Worm (Caenorhabditis elegans) whole organism, young adult: Measurements from ENCODE around the gene Y17G9A.4.

Experiments
- B0035.1 ChIP-seq: sonication (generic microtip); optimal IDR thresholded peaks from 2 replicates; lab custom pipeline; 2016; ENCODE audit warnings: missing genetic modification characterization, mild to moderate bottlenecking, missing compliant biosample characterization, missing genotype, missing genetic modification reagents
- F10E7.11 ChIP-seq: sonication (generic microtip); optimal IDR thresholded peaks from 2 replicates; lab custom pipeline; 2017; ENCODE audit warnings: mild to moderate bottlenecking, missing genetic modification characterization, moderate library complexity, missing compliant biosample characterization
- F33H1.4 ChIP-seq: fragments of 200-800 bp; sonication (Bioruptor generic); IDR thresholded peaks from 2 replicates; pipeline ENCODE4 v1.3.6; 2022; ENCODE audit warnings: missing genetic modification reagents, missing genetic modification characterization, missing compliant biosample characterization
- F37B4.10 ChIP-seq: fragments of 200-800 bp; sonication (Bioruptor generic); IDR thresholded peaks from 2 replicates; pipeline ENCODE4 v1.3.6; 2022; ENCODE audit warnings: missing genetic modification characterization, missing compliant biosample characterization
- F39B2.1 ChIP-seq: fragments of 200-800 bp; sonication (Bioruptor generic); IDR thresholded peaks from 2 replicates; pipeline ENCODE4 v1.3.6; 2022; ENCODE audit warnings: missing genetic modification reagents, missing genetic modification characterization, missing compliant biosample characterization
- F57A8.1 ChIP-seq: fragments of 200-800 bp; sonication (Bioruptor generic); optimal IDR thresholded peaks from 2 replicates; lab custom pipeline; 2018; ENCODE audit warnings: mild to moderate bottlenecking, missing genetic modification characterization, moderate library complexity, missing compliant biosample characterization
- K11D2.4 ChIP-seq: fragments of 200-800 bp; sonication (Bioruptor generic); IDR thresholded peaks from 2 replicates; pipeline ENCODE4 v1.3.6; 2022; ENCODE audit warnings: missing genetic modification reagents, missing genetic modification characterization, missing compliant biosample characterization
- T07F8.4 ChIP-seq: sonication (generic microtip); optimal IDR thresholded peaks from 2 replicates; lab custom pipeline; 2016; ENCODE audit warnings: mild to moderate bottlenecking, missing genetic modification characterization, moderate library complexity, missing compliant biosample characterization
- T26A5.8 ChIP-seq: sonication (generic microtip); optimal IDR thresholded peaks from 2 replicates; lab custom pipeline; 2016; ENCODE audit warnings: missing genetic modification characterization, missing compliant biosample characterization
- Y53F4B.3 ChIP-seq: fragments of 200-800 bp; sonication (Bioruptor generic); IDR thresholded peaks from 2 replicates; pipeline ENCODE4 v1.3.6; 2022; ENCODE audit warnings: missing genetic modification reagents, missing genetic modification characterization, missing compliant biosample characterization
- Y53G8AR.9 ChIP-seq: fragments of 200-800 bp; sonication (Bioruptor generic); conservative IDR thresholded peaks from 2 replicates; pipeline ENCODE4 v1.3.6; 2022; ENCODE audit warnings: missing genetic modification reagents, missing genetic modification characterization, missing compliant biosample characterization
- Y67H2A.10 ChIP-seq: fragments of 200-800 bp; sonication (Bioruptor generic); conservative IDR thresholded peaks from 2 replicates; pipeline ENCODE4 v1.3.6; 2022; ENCODE audit warnings: missing genetic modification reagents, missing genetic modification characterization, missing compliant biosample characterization
- Y95B8A.8 ChIP-seq: fragments of 200-800 bp; sonication (Bioruptor generic); IDR thresholded peaks from 2 replicates; pipeline ENCODE4 v1.3.6; 2022; ENCODE audit warnings: missing genetic modification reagents, missing genetic modification characterization, missing compliant biosample characterization
- akir-1 ChIP-seq: fragments of 200-800 bp; sonication (Bioruptor generic); optimal IDR thresholded peaks from 2 replicates; lab custom pipeline; 2018; ENCODE audit warnings: mild to moderate bottlenecking, missing genetic modification characterization, moderate library complexity, missing compliant biosample characterization
- aptf-3 ChIP-seq: fragments of 200-800 bp; sonication (Bioruptor generic); IDR thresholded peaks from 2 replicates; pipeline ENCODE4 v1.3.6; 2022; ENCODE audit warnings: missing genetic modification characterization, missing compliant biosample characterization
- attf-3 ChIP-seq: fragments of 200-800 bp; sonication (Bioruptor generic); conservative IDR thresholded peaks from 2 replicates; pipeline ENCODE4 v1.3.6; 2022; ENCODE audit warnings: missing genetic modification reagents, missing genetic modification characterization, missing compliant biosample characterization
- attf-5 ChIP-seq: fragments of 200-800 bp; sonication (Bioruptor generic); optimal IDR thresholded peaks from 2 replicates; lab custom pipeline; 2018; ENCODE audit warnings: mild to moderate bottlenecking, missing genetic modification characterization, missing compliant biosample characterization
- bed-1 ChIP-seq: fragments of 200-800 bp; sonication (Bioruptor generic); IDR thresholded peaks from 2 replicates; pipeline ENCODE4 v1.3.6; 2022; ENCODE audit warnings: missing genetic modification reagents, missing genetic modification characterization, missing compliant biosample characterization
- bed-2 ChIP-seq: fragments of 200-800 bp; sonication (Bioruptor generic); IDR thresholded peaks from 2 replicates; pipeline ENCODE4 v1.3.6; 2022; ENCODE audit warnings: missing genetic modification reagents, missing genetic modification characterization, missing compliant biosample characterization
- ccch-3 ChIP-seq: fragments of 200-800 bp; sonication (Bioruptor generic); optimal IDR thresholded peaks from 2 replicates; lab custom pipeline; 2018; ENCODE audit warnings: mild to moderate bottlenecking, missing genetic modification characterization, missing compliant biosample characterization
- cebp-1 ChIP-seq, 2 experiments: fragments of 200-800 bp in 1 of 2; sonication (Bioruptor generic) in 1 of 2; sonication (generic microtip) in 1 of 2; IDR thresholded peaks in 1 of 2; optimal IDR thresholded peaks in 1 of 2; 2 replicates each; pipeline versions ENCODE4 v1.3.6 to Lab custom; 2017 to 2022; ENCODE audit warnings: missing compliant biosample characterization in 2 of 2, missing genetic modification characterization in 2 of 2, mild to moderate bottlenecking in 1 of 2, missing genetic modification reagents in 1 of 2, moderate library complexity in 1 of 2
- cebp-2 ChIP-seq: fragments of 200-800 bp; sonication (Bioruptor generic); IDR thresholded peaks from 2 replicates; pipeline ENCODE4 v1.3.6; 2022; ENCODE audit warnings: missing genetic modification characterization, missing compliant biosample characterization
- ceh-40 ChIP-seq: fragments of 200-800 bp; sonication (Bioruptor generic); IDR thresholded peaks from 2 replicates; pipeline ENCODE4 v1.3.6; 2022; ENCODE audit warnings: missing genetic modification characterization, missing compliant biosample characterization
- ceh-79 ChIP-seq: sonication (generic microtip); optimal IDR thresholded peaks from 2 replicates; lab custom pipeline; 2017; ENCODE audit warnings: mild to moderate bottlenecking, missing genetic modification characterization, missing compliant biosample characterization
- egl-44 ChIP-seq: fragments of 200-800 bp; sonication (Bioruptor generic); IDR thresholded peaks from 2 replicates; pipeline ENCODE4 v1.3.6; 2022; ENCODE audit warnings: missing genetic modification reagents, missing genetic modification characterization, missing compliant biosample characterization
- ekl-4 ChIP-seq: fragments of 200-800 bp; sonication (Bioruptor generic); IDR thresholded peaks from 2 replicates; pipeline ENCODE4 v1.3.6; 2022; ENCODE audit warnings: missing genetic modification reagents, missing genetic modification characterization, missing compliant biosample characterization
- ets-4 ChIP-seq: fragments of 200-800 bp; sonication (Bioruptor generic); optimal IDR thresholded peaks from 2 replicates; lab custom pipeline; 2018; ENCODE audit warnings: mild to moderate bottlenecking, missing genetic modification characterization, missing compliant biosample characterization
- hlh-26 ChIP-seq: fragments of 200-800 bp; sonication (Bioruptor generic); conservative IDR thresholded peaks from 2 replicates; pipeline ENCODE4 v1.3.6; 2022; ENCODE audit warnings: missing genetic modification reagents, missing genetic modification characterization, missing compliant biosample characterization
- hmg-20 ChIP-seq: fragments of 200-800 bp; sonication (Bioruptor generic); IDR thresholded peaks from 2 replicates; pipeline ENCODE4 v1.3.6; 2022; ENCODE audit warnings: missing genetic modification reagents, missing genetic modification characterization, missing compliant biosample characterization
- lag-1 ChIP-seq: fragments of 200-800 bp; sonication (Bioruptor generic); IDR thresholded peaks from 2 replicates; pipeline ENCODE4 v1.3.6; 2022; ENCODE audit warnings: missing genetic modification reagents, missing genetic modification characterization, missing compliant biosample characterization
- let-526 ChIP-seq: fragments of 200-800 bp; sonication (Bioruptor generic); IDR thresholded peaks from 2 replicates; pipeline ENCODE4 v1.3.6; 2022; ENCODE audit warnings: missing genetic modification reagents, missing genetic modification characterization, missing compliant biosample characterization
- lin-35 ChIP-seq, 3 experiments: fragments of 150-350 bp in 2 of 3; sonication (generic microtip) in 1 of 3; optimal IDR thresholded peaks; 2 replicates each; lab custom pipeline; 2014 to 2018; ENCODE audit warnings: missing biosample characterization in 3 of 3, missing genetic modification characterization in 3 of 3, missing genetic modification reagents in 3 of 3
- lir-1 ChIP-seq: fragments of 200-800 bp; sonication (Bioruptor generic); conservative IDR thresholded peaks from 2 replicates; pipeline ENCODE4 v1.3.6; 2022; ENCODE audit warnings: missing genetic modification reagents, missing genetic modification characterization, missing compliant biosample characterization
- lsl-1 ChIP-seq: fragments of 200-800 bp; sonication (Bioruptor generic); optimal IDR thresholded peaks from 2 replicates; lab custom pipeline; 2018; ENCODE audit warnings: mild to moderate bottlenecking, missing genetic modification characterization, moderate library complexity, missing compliant biosample characterization
- madf-3 ChIP-seq: fragments of 200-800 bp; sonication (Bioruptor generic); IDR thresholded peaks from 2 replicates; pipeline ENCODE4 v1.3.6; 2022; ENCODE audit warnings: missing genetic modification reagents, missing genetic modification characterization, missing compliant biosample characterization
- mcd-1 ChIP-seq: fragments of 200-800 bp; sonication (Bioruptor generic); IDR thresholded peaks from 2 replicates; pipeline ENCODE4 v1.3.6; 2022; ENCODE audit warnings: missing genetic modification reagents, missing genetic modification characterization, missing compliant biosample characterization
- mel-28 ChIP-seq: sonication (generic microtip); optimal IDR thresholded peaks from 2 replicates; lab custom pipeline; 2016; ENCODE audit warnings: borderline replicate concordance, mild to moderate bottlenecking, missing genetic modification characterization, missing compliant biosample characterization
- mes-4 ChIP-seq: sonication (generic microtip); optimal IDR thresholded peaks from 2 replicates; lab custom pipeline; 2016; ENCODE audit warnings: missing genotype, missing genetic modification characterization, missing compliant biosample characterization
- nhr-27 ChIP-seq: fragments of 200-800 bp; sonication (Bioruptor generic); optimal IDR thresholded peaks from 2 replicates; lab custom pipeline; 2018; ENCODE audit warnings: mild to moderate bottlenecking, missing genetic modification characterization, moderate library complexity, missing compliant biosample characterization
- pbrm-1 ChIP-seq: fragments of 200-800 bp; sonication (Bioruptor generic); IDR thresholded peaks from 2 replicates; pipeline ENCODE4 v1.3.6; 2022; ENCODE audit warnings: missing genetic modification reagents, missing genetic modification characterization, missing compliant biosample characterization
- pha-4 ChIP-seq: fragments of 150-350 bp; sonication (generic microtip); optimal IDR thresholded peaks from 2 replicates; lab custom pipeline; 2014; ENCODE audit warnings: missing biosample characterization, missing genetic modification reagents, missing genetic modification characterization
- tlf-1 ChIP-seq: fragments of 200-800 bp; sonication (Bioruptor generic); optimal IDR thresholded peaks from 2 replicates; lab custom pipeline; 2018; ENCODE audit warnings: mild to moderate bottlenecking, missing genetic modification characterization, missing compliant biosample characterization
- unc-130 ChIP-seq: sonication (generic microtip); optimal IDR thresholded peaks from 2 replicates; lab custom pipeline; 2016; ENCODE audit warnings: missing genetic modification reagents, missing genetic modification characterization, missing compliant biosample characterization
- zim-3 ChIP-seq: sonication (generic microtip); optimal IDR thresholded peaks from 2 replicates; lab custom pipeline; 2017; ENCODE audit warnings: mild to moderate bottlenecking, missing genetic modification characterization, moderate library complexity, missing compliant biosample characterization
- ztf-18 ChIP-seq: sonication (generic microtip); optimal IDR thresholded peaks from 2 replicates; lab custom pipeline; 2016; ENCODE audit warnings: missing genotype, mild to moderate bottlenecking, missing genetic modification characterization, missing compliant biosample characterization
- ztf-22 ChIP-seq: fragments of 200-800 bp; sonication (Bioruptor generic); optimal IDR thresholded peaks from 2 replicates; lab custom pipeline; 2018; ENCODE audit warnings: mild to moderate bottlenecking, missing genetic modification characterization, moderate library complexity, missing compliant biosample characterization
- ztf-28 ChIP-seq: fragments of 200-800 bp; sonication (Bioruptor generic); IDR thresholded peaks from 2 replicates; pipeline ENCODE4 v1.3.6; 2022; ENCODE audit warnings: missing genetic modification reagents, missing genetic modification characterization, missing compliant biosample characterization
- ztf-3 ChIP-seq: fragments of 200-800 bp; sonication (Bioruptor generic); optimal IDR thresholded peaks from 2 replicates; lab custom pipeline; 2018; ENCODE audit warnings: mild to moderate bottlenecking, missing genetic modification characterization, missing compliant biosample characterization
- ztf-6 ChIP-seq: fragments of 200-800 bp; sonication (Bioruptor generic); IDR thresholded peaks from 2 replicates; pipeline ENCODE4 v1.3.6; 2022; ENCODE audit warnings: missing genetic modification reagents, missing genetic modification characterization, missing compliant biosample characterization

Gene Y17G9A.4

ce11 chrIV:4880634-4881033, 19.3 kb upstream of the Y17G9A.4 start (continued):
- TF ChIP-seq egl-44 (GFP tag; lab: Robert Waterston, UW) (0 out of 2 replicates have a peak, but pooled peaks have one; percentile 12), pbrm-1 (peak; percentile 97), T07F8.4 (tag; lab: Kevin White, UChicago) (no peak), T26A5.8 (tag; lab: Kevin White, UChicago) (peak; percentile 45), hmg-20 (no peak; the same call in 1 of the 2 replicates), ceh-79 (no peak), Y53G8AR.9 (GFP tag; lab: Robert Waterston, UW) (peak; percentile 78), K11D2.4 (GFP tag; lab: Robert Waterston, UW) (no peak), F10E7.11 (tag; lab: Kevin White, UChicago) (no peak), cebp-1 (GFP tag; IDR thresholded peaks at IDR 0.05; lab: Robert Waterston, UW) (no peak), cebp-1 (tag; optimal IDR thresholded peaks at IDR 0.05; lab: Kevin White, UChicago) (no peak), cebp-2 (no peak), ztf-28 (no peak), Y53F4B.3 (GFP tag; lab: Robert Waterston, UW) (no peak), akir-1 (no peak), bed-2 (GFP tag; lab: Robert Waterston, UW) (no peak), ets-4 (no peak), ztf-3 (GFP tag; lab: Kevin White, UChicago) (no peak), ztf-22 (GFP tag; lab: Kevin White, UChicago) (no peak), F57A8.1 (GFP tag; lab: Kevin White, UChicago) (no peak), madf-3 (no peak), ztf-18 (tag; lab: Kevin White, UChicago) (peak; percentile 46), lin-35 (GFP tag; optimal IDR thresholded peaks at IDR 0.05; lab: Kevin White, UChicago) (no peak), let-526 (no peak), mes-4 (tag; lab: Kevin White, UChicago) (peak; percentile 28), ztf-6 (GFP tag; lab: Robert Waterston, UW) (no peak), ceh-40 (no peak), mel-28 (tag; lab: Kevin White, UChicago) (no peak), attf-5 (GFP tag; lab: Kevin White, UChicago) (no peak), lag-1 (GFP tag; lab: Robert Waterston, UW) (no peak), F39B2.1 (GFP tag; lab: Robert Waterston, UW) (no peak; the same call in 1 of the 2 replicates), F33H1.4 (GFP tag; lab: Robert Waterston, UW) (peak; percentile 65), nhr-27 (peak; percentile 24), pha-4 (tag; lab: Kevin White, UChicago) (no peak), mcd-1 (GFP tag; lab: Robert Waterston, UW) (peak; percentile 78), bed-1 (no peak), zim-3 (tag; lab: Kevin White, UChicago) (no peak), ekl-4 (GFP tag; lab: Robert Waterston, UW) (peak; percentile 87), aptf-3 (no peak), unc-130 (GFP tag; lab: Kevin White, UChicago) (peak; percentile 23), lsl-1 (GFP tag; lab: Kevin White, UChicago) (peak; percentile 75), hlh-26 (no peak), Y67H2A.10 (GFP tag; lab: Robert Waterston, UW) (no peak), attf-3 (no peak; the same call in 1 of the 2 replicates), F37B4.10 (no peak), Y95B8A.8 (GFP tag; lab: Robert Waterston, UW) (0 out of 2 replicates have a peak, but pooled peaks have one; percentile 58), lir-1 (peak; percentile 77), B0035.1 (tag; lab: Kevin White, UChicago) (no peak), tlf-1 (GFP tag; lab: Kevin White, UChicago) (peak; percentile 16), ccch-3 (GFP tag; lab: Kevin White, UChicago) (no peak)
